Worm (Caenorhabditis elegans): ENCODE data around the gene F16H6.4.

- TF ChIP-seq ztf-29 (GFP tag; IDR thresholded peaks at IDR 0.05) (no peak), cog-1 (tag; optimal IDR thresholded peaks at IDR 0.05) (no peak)
These were observed 35.1 kb upstream of the F16H6.4 start for ce11 chrV:18163434-18163833.

Data from whole organism, midembryonic.